Fruit fly (Drosophila melanogaster): ENCODE data around the gene Herp.

Gene Herp

dm6 chr2L:7833650-7834049, 33.8 kb upstream of the Herp start:
- TF ChIP-seq Pif1A (GFP tag; optimal IDR thresholded peaks at IDR 0.05) (no peak), CG10348 (GFP tag; IDR thresholded peaks at IDR 0.05) (no peak), CG12605 (GFP tag; IDR thresholded peaks at IDR 0.05) (no peak), Snoo (tag; optimal IDR thresholded peaks at IDR 0.05) (no peak)

dm6 chr2L:7833238-7833637, 33.4 kb upstream of the Herp start:
- TF ChIP-seq CG9948 (tag; optimal IDR thresholded peaks at IDR 0.05) (peak; percentile 2), CG14655 (GFP tag; optimal IDR thresholded peaks at IDR 0.05) (no peak), CG17806 (tag; optimal IDR thresholded peaks at IDR 0.05) (no peak), CG8301 (tag; optimal IDR thresholded peaks at IDR 0.05) (no peak), CG13204 (GFP tag; optimal IDR thresholded peaks at IDR 0.05) (no peak)

dm6 chr2L:7828901-7829300, 29.0 kb upstream of the Herp start:
- TF ChIP-seq CG9948 (tag; optimal IDR thresholded peaks at IDR 0.05): no peak
- no peak for TF ChIP-seq CG14655 (GFP tag; optimal IDR thresholded peaks at IDR 0.05)
- TF ChIP-seq CG32121 (GFP tag; IDR thresholded peaks at IDR 0.05): peak; percentile 64; the same call in 1 of the 2 replicates
- TF ChIP-seq gl (tag; optimal IDR thresholded peaks at IDR 0.05): no peak
- TF ChIP-seq CG4496 (GFP tag; IDR thresholded peaks at IDR 0.05): peak; percentile 47; the same call in 2 of the 3 replicates
- TF ChIP-seq fd96Ca (GFP tag; IDR thresholded peaks at IDR 0.05): 0 out of 3 replicates have a peak, but pooled peaks have one; percentile 14

DNA sequence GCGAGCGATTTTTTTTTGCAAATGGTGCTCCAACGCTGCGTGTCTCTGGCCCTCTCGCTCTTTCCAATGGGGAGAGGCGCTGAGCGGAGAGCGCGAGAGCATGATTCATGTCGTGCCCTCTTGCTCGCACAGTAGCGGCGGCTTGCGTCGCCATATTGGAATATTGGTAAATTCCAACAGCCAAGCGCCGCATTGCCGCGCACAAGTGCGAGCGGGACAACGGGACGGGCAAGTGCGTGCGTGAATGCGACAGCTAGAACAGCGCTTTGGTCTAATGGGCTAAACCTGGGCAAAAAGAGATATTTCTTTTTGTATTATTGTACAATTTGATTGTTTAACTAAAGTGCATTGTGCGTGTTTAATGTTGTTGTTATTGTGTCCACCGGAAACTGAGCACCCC, 28.4 kb upstream of the Herp start:
- no peak for TF ChIP-seq Pif1A (GFP tag; optimal IDR thresholded peaks at IDR 0.05)
- TF ChIP-seq CG17806 (tag; optimal IDR thresholded peaks at IDR 0.05): no peak
- peak; percentile 18 for TF ChIP-seq Snoo (tag; optimal IDR thresholded peaks at IDR 0.05)
- no peak for TF ChIP-seq rn (GFP tag; IDR thresholded peaks at IDR 0.05)
- TF ChIP-seq gl (tag; optimal IDR thresholded peaks at IDR 0.05): no peak
- TF ChIP-seq CG4496 (GFP tag; IDR thresholded peaks at IDR 0.05): peak; percentile 73
- peak; percentile 46 for TF ChIP-seq CG14655 (GFP tag; optimal IDR thresholded peaks at IDR 0.05)
- TF ChIP-seq CG32121 (GFP tag; IDR thresholded peaks at IDR 0.05): peak; percentile 60
- peak; percentile 7 for TF ChIP-seq CG8159 (tag; optimal IDR thresholded peaks at IDR 0.05)
- no peak for TF ChIP-seq CG10348 (GFP tag; IDR thresholded peaks at IDR 0.05)
- no peak for TF ChIP-seq EcR (GFP tag; optimal IDR thresholded peaks at IDR 0.05)
- TF ChIP-seq Ets98B (GFP tag; IDR thresholded peaks at IDR 0.05): peak; percentile 31
- no peak for TF ChIP-seq D1 (tag; optimal IDR thresholded peaks at IDR 0.05)
- peak; percentile 34 for TF ChIP-seq CG15710 (tag; optimal IDR thresholded peaks at IDR 0.05)
- peak; percentile 38 for TF ChIP-seq Pif1B (GFP tag; optimal IDR thresholded peaks at IDR 0.05)
- TF ChIP-seq fd96Ca (GFP tag; IDR thresholded peaks at IDR 0.05): peak; percentile 67
- TF ChIP-seq CG13204 (GFP tag; optimal IDR thresholded peaks at IDR 0.05): peak; percentile 51
- TF ChIP-seq CG12605 (GFP tag; IDR thresholded peaks at IDR 0.05): no peak
- no peak for TF ChIP-seq CG9948 (tag; optimal IDR thresholded peaks at IDR 0.05)
- TF ChIP-seq CG34367 (tag; optimal IDR thresholded peaks at IDR 0.05): peak; percentile 15
- TF ChIP-seq CG8301 (tag; optimal IDR thresholded peaks at IDR 0.05): peak; percentile 14

- TF ChIP-seq CG15710 (tag; optimal IDR thresholded peaks at IDR 0.05) (peak; percentile 54), CG32121 (GFP tag; IDR thresholded peaks at IDR 0.05) (peak; percentile 34; the same call in 1 of the 2 replicates), CG12605 (GFP tag; IDR thresholded peaks at IDR 0.05) (peak; percentile 77), CG17806 (tag; optimal IDR thresholded peaks at IDR 0.05) (peak; percentile 25), CG4496 (GFP tag; IDR thresholded peaks at IDR 0.05) (peak; percentile 88), CG34367 (tag; optimal IDR thresholded peaks at IDR 0.05) (peak; percentile 65), CG10348 (GFP tag; IDR thresholded peaks at IDR 0.05) (no peak), rn (GFP tag; IDR thresholded peaks at IDR 0.05) (peak; percentile 43), Pif1A (GFP tag; optimal IDR thresholded peaks at IDR 0.05) (peak; percentile 69), Ets98B (GFP tag; IDR thresholded peaks at IDR 0.05) (peak; percentile 63), CG9948 (tag; optimal IDR thresholded peaks at IDR 0.05) (peak; percentile 20), CG8301 (tag; optimal IDR thresholded peaks at IDR 0.05) (peak; percentile 43), fd96Ca (GFP tag; IDR thresholded peaks at IDR 0.05) (peak; percentile 41; the same call in 1 of the 3 replicates), EcR (GFP tag; optimal IDR thresholded peaks at IDR 0.05) (no peak), CG14655 (GFP tag; optimal IDR thresholded peaks at IDR 0.05) (no peak), D1 (tag; optimal IDR thresholded peaks at IDR 0.05) (no peak), Snoo (tag; optimal IDR thresholded peaks at IDR 0.05) (peak; percentile 86), gl (tag; optimal IDR thresholded peaks at IDR 0.05) (peak; percentile 42), CG8159 (tag; optimal IDR thresholded peaks at IDR 0.05) (peak; percentile 58), Pif1B (GFP tag; optimal IDR thresholded peaks at IDR 0.05) (peak; percentile 43), CG13204 (GFP tag; optimal IDR thresholded peaks at IDR 0.05) (no peak)
Measured at dm6 chr2L:7827045-7828004, 27.5 kb upstream of the Herp start, which contains the start of the genes Rack1 and mts. Rack1 (minus strand) TSS chr2L:7827315. mts (plus strand) TSS chr2L:7827650.

- TF ChIP-seq D1 (tag; optimal IDR thresholded peaks at IDR 0.05): peak; percentile 39
- TF ChIP-seq EcR (GFP tag; optimal IDR thresholded peaks at IDR 0.05): peak; percentile 60
- TF ChIP-seq Snoo (tag; optimal IDR thresholded peaks at IDR 0.05): peak; percentile 37
- TF ChIP-seq CG9948 (tag; optimal IDR thresholded peaks at IDR 0.05): no peak
- TF ChIP-seq CG32121 (GFP tag; IDR thresholded peaks at IDR 0.05): peak; percentile 33; the same call in 1 of the 2 replicates
- TF ChIP-seq Ets98B (GFP tag; IDR thresholded peaks at IDR 0.05): no peak
- TF ChIP-seq CG8159 (tag; optimal IDR thresholded peaks at IDR 0.05): peak; percentile 7
- TF ChIP-seq CG12605 (GFP tag; IDR thresholded peaks at IDR 0.05): peak; percentile 29
- TF ChIP-seq CG34367 (tag; optimal IDR thresholded peaks at IDR 0.05): peak; percentile 17
- peak; percentile 58; the same call in 2 of the 3 replicates for TF ChIP-seq CG4496 (GFP tag; IDR thresholded peaks at IDR 0.05)
- TF ChIP-seq rn (GFP tag; IDR thresholded peaks at IDR 0.05): no peak
- TF ChIP-seq CG13204 (GFP tag; optimal IDR thresholded peaks at IDR 0.05): no peak
- peak; percentile 66 for TF ChIP-seq Pif1B (GFP tag; optimal IDR thresholded peaks at IDR 0.05)
- peak; percentile 70 for TF ChIP-seq fd96Ca (GFP tag; IDR thresholded peaks at IDR 0.05)
- peak; percentile 2 for TF ChIP-seq CG15710 (tag; optimal IDR thresholded peaks at IDR 0.05)
Measured at dm6 chr2L:7821279-7821848, 21.5 kb upstream of the Herp start.
